Worm (Caenorhabditis elegans): ENCODE measurements around the gene acbp-5.

ce11 chrIII:13621717-13622116, 19.8 kb downstream of the acbp-5 start:
- no peak for TF ChIP-seq nhr-12 (tag; optimal IDR thresholded peaks at IDR 0.05)
- TF ChIP-seq fos-1 (tag; optimal IDR thresholded peaks at IDR 0.05): no peak
- no peak for TF ChIP-seq lin-35 (GFP tag; optimal IDR thresholded peaks at IDR 0.05)
- TF ChIP-seq lin-15B (tag; optimal IDR thresholded peaks at IDR 0.05): no peak
- TF ChIP-seq snpc-4 (tag; optimal IDR thresholded peaks at IDR 0.05): no peak
- no peak for TF ChIP-seq nhr-11 (tag; optimal IDR thresholded peaks at IDR 0.05)
- TF ChIP-seq sox-4 (tag; optimal IDR thresholded peaks at IDR 0.05): no peak
- no peak for TF ChIP-seq irx-1 (tag; optimal IDR thresholded peaks at IDR 0.05)
- TF ChIP-seq lir-3 (tag; optimal IDR thresholded peaks at IDR 0.05; ENCODE audit: poor library complexity): no peak
- no peak for TF ChIP-seq snu-23 (GFP tag; optimal IDR thresholded peaks at IDR 0.05)
- TF ChIP-seq ztf-11 (tag; optimal IDR thresholded peaks at IDR 0.05): no peak
- no peak for TF ChIP-seq mep-1 (tag; optimal IDR thresholded peaks at IDR 0.05)
- TF ChIP-seq mdl-1 (tag; optimal IDR thresholded peaks at IDR 0.05): no peak
- TF ChIP-seq nhr-237 (tag; optimal IDR thresholded peaks at IDR 0.05): no peak

All from whole organism, L1 larva.